Fruit fly (Drosophila melanogaster): ENCODE measurements around the gene FASN1.

FASN1 gene

DNA sequence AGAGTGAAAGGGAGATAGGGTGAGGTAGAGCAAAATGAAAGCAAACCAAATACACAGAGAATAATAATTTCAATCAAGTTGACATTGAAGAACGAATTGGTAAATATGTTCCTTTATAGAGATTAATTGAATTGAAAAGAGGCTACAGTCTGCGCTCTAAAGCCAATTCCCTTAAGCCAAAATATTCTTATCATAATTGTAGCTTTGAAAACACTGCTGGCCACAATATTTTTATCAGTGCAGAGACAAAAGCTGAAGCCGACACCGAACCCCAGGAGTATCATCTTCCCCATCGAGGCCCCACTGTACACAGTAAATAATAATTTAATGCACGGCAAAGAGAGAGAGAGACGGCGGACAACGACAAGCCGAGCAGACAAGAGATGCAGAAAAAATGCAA lies 49.5 kb downstream of the FASN1 start (continued):
- TF ChIP-seq CG8388 (GFP tag; optimal IDR thresholded peaks at IDR 0.05) (peak; percentile 17), sr (GFP tag; IDR thresholded peaks at IDR 0.05) (no peak), CG8089 (GFP tag; optimal IDR thresholded peaks at IDR 0.05) (no peak), ro (GFP tag; IDR thresholded peaks at IDR 0.05) (no peak), ase (GFP tag; IDR thresholded peaks at IDR 0.05) (no peak), CG30403 (GFP tag; optimal IDR thresholded peaks at IDR 0.05) (peak; percentile 19), toy (GFP tag; IDR thresholded peaks at IDR 0.05) (no peak), fd64A (GFP tag; optimal IDR thresholded peaks at IDR 0.05) (no peak), Camta (GFP tag; optimal IDR thresholded peaks at IDR 0.05) (no peak), vfl (GFP tag; optimal IDR thresholded peaks at IDR 0.05) (no peak), ara (GFP tag; IDR thresholded peaks at IDR 0.05) (peak; percentile 28; the same call in 1 of the 2 replicates), ftz-f1 (GFP tag; optimal IDR thresholded peaks at IDR 0.05) (no peak), vnd (GFP tag; IDR thresholded peaks at IDR 0.05; ENCODE audit: partially characterized antibody) (no peak), az2 (GFP tag; optimal IDR thresholded peaks at IDR 0.05) (no peak), Side (GFP tag; optimal IDR thresholded peaks at IDR 0.05) (no peak), CG17829 (tag; optimal IDR thresholded peaks at IDR 0.05) (peak; percentile 35), CG17359 (tag; optimal IDR thresholded peaks at IDR 0.05) (peak; percentile 33), sob (GFP tag; IDR thresholded peaks at IDR 0.05) (no peak), slbo (GFP tag; IDR thresholded peaks at IDR 0.05) (peak; percentile 26; the same call in 1 of the 2 replicates), crc (GFP tag; optimal IDR thresholded peaks at IDR 0.05) (no peak), btn (GFP tag; optimal IDR thresholded peaks at IDR 0.05) (no peak), CG11398 (GFP tag; optimal IDR thresholded peaks at IDR 0.05) (no peak), bab2 (GFP tag; optimal IDR thresholded peaks at IDR 0.05) (peak; percentile 4), lola (GFP tag; optimal IDR thresholded peaks at IDR 0.05) (peak in 1 of 3 experiments; percentile 1), pnt (GFP tag; optimal IDR thresholded peaks at IDR 0.05) (peak; percentile 21), Med (GFP tag) (peak; percentile 89), sim (GFP tag; IDR thresholded peaks at IDR 0.05) (no peak), maf-S (GFP tag; optimal IDR thresholded peaks at IDR 0.05) (no peak), CG17568 (GFP tag; optimal IDR thresholded peaks at IDR 0.05) (no peak), Dbx (GFP tag; IDR thresholded peaks at IDR 0.05) (no peak), CG16863 (GFP tag; optimal IDR thresholded peaks at IDR 0.05) (no peak), CG17361 (GFP tag; IDR thresholded peaks at IDR 0.05) (0 out of 3 replicates have a peak, but pooled peaks have one; percentile 36), CG17328 (GFP tag; IDR thresholded peaks at IDR 0.05) (peak; percentile 40; the same call in 1 of the 2 replicates), Hsf (GFP tag; optimal IDR thresholded peaks at IDR 0.05) (peak; percentile 37), eve (GFP tag; optimal IDR thresholded peaks at IDR 0.05) (peak in 1 of 2 experiments; percentile 15), Myb (GFP tag; optimal IDR thresholded peaks at IDR 0.05) (no peak), emc (GFP tag; optimal IDR thresholded peaks at IDR 0.05) (no peak), Gsc (GFP tag; IDR thresholded peaks at IDR 0.05) (no peak), Elba2 (GFP tag; optimal IDR thresholded peaks at IDR 0.05) (no peak), Oaz (GFP tag; IDR thresholded peaks at IDR 0.05) (no peak), CG15696 (tag; optimal IDR thresholded peaks at IDR 0.05) (no peak), Trl (optimal IDR thresholded peaks at IDR 0.05) (no peak), Trl (GFP tag; optimal IDR thresholded peaks at IDR 0.05) (no peak), Hey (tag; optimal IDR thresholded peaks at IDR 0.05) (no peak), chm (GFP tag; IDR thresholded peaks at IDR 0.05) (no peak), wek (GFP tag; optimal IDR thresholded peaks at IDR 0.05) (no peak), TFAM (GFP tag; optimal IDR thresholded peaks at IDR 0.05) (no peak), da (GFP tag; optimal IDR thresholded peaks at IDR 0.05) (no peak), CG15601 (tag; optimal IDR thresholded peaks at IDR 0.05) (peak; percentile 1), CG11085 (GFP tag; IDR thresholded peaks at IDR 0.05) (no peak), unpg (GFP tag; optimal IDR thresholded peaks at IDR 0.05) (peak; percentile 49), CG11456 (GFP tag; IDR thresholded peaks at IDR 0.05) (no peak), gce (GFP tag; IDR thresholded peaks at IDR 0.05) (0 out of 3 replicates have a peak, but pooled peaks have one; percentile 24)
